Worm (Caenorhabditis elegans) whole organism, L1 larva: Measurements from ENCODE around the gene ZK418.5.

Experiments used
- C16A3.4 ChIP-seq: fragments of 150-350 bp; optimal IDR thresholded peaks from 2 replicates; lab custom pipeline; 2014; ENCODE audit warnings: missing biosample characterization, missing genetic modification characterization
- F16B12.6 ChIP-seq: fragments of 150-350 bp; optimal IDR thresholded peaks from 2 replicates; lab custom pipeline; 2014; ENCODE audit warnings: missing biosample characterization, missing genetic modification characterization
- Y116A8C.19 ChIP-seq: sonication (generic microtip); optimal IDR thresholded peaks from 2 replicates; lab custom pipeline; 2016; ENCODE audit warnings: missing compliant biosample characterization, missing genetic modification characterization, borderline replicate concordance
- aha-1 ChIP-seq: fragments of 150-350 bp; optimal IDR thresholded peaks from 2 replicates; lab custom pipeline; 2014; ENCODE audit warnings: missing biosample characterization, missing genetic modification characterization
- aly-2 ChIP-seq: fragments of 150-350 bp; optimal IDR thresholded peaks from 2 replicates; lab custom pipeline; 2014; ENCODE audit warnings: missing biosample characterization, missing genetic modification characterization
- ama-1 ChIP-seq: fragments of 150-350 bp; optimal IDR thresholded peaks from 2 replicates; lab custom pipeline; 2014
- blmp-1 ChIP-seq: fragments of 150-350 bp; optimal IDR thresholded peaks from 2 replicates; lab custom pipeline; 2014; ENCODE audit warnings: missing biosample characterization, missing genetic modification characterization
- ceh-82 ChIP-seq, 3 experiments: fragments of 150-350 bp in 1 of 3; sonication (generic microtip) in 2 of 3; optimal IDR thresholded peaks; 2 replicates each; lab custom pipeline; 2014 to 2017; ENCODE audit warnings: missing biosample characterization in 3 of 3, missing genetic modification characterization in 3 of 3
- ceh-88 ChIP-seq: fragments of 200-800 bp; sonication (Bioruptor generic); IDR thresholded peaks from 2 replicates; pipeline ENCODE4 v1.3.6; 2022; ENCODE audit warnings: missing genetic modification characterization, missing compliant biosample characterization
- dpl-1 ChIP-seq, 3 experiments: fragments of 150-350 bp in 2 of 3; sonication (generic microtip) in 1 of 3; optimal IDR thresholded peaks; 2 replicates each; lab custom pipeline; 2014 to 2017; ENCODE audit warnings: missing biosample characterization in 3 of 3, missing genetic modification characterization in 3 of 3, missing genetic modification reagents in 3 of 3
- efl-1 ChIP-seq, 4 experiments: fragments of 150-350 bp; optimal IDR thresholded peaks in 3 of 4; peaks in 1 of 4; 1 replicate in 1 of 4; 2 replicates in 3 of 4; lab custom pipeline; 2014; ENCODE audit warnings: missing biosample characterization in 2 of 4, missing genetic modification characterization in 2 of 4, missing genetic modification reagents in 2 of 4
- elt-2 ChIP-seq: sonication (generic microtip); optimal IDR thresholded peaks from 2 replicates; lab custom pipeline; 2016; ENCODE audit warnings: missing genetic modification characterization, mild to moderate bottlenecking, inconsistent platforms, missing compliant biosample characterization, missing genetic modification reagents
- elt-3 ChIP-seq, 6 experiments: fragments of 150-350 bp in 1 of 6; sonication (generic microtip); optimal IDR thresholded peaks; 2 replicates each; lab custom pipeline; 2017 to 2018; ENCODE audit warnings: missing biosample characterization in 6 of 6, missing genetic modification characterization in 6 of 6, inconsistent platforms in 1 of 6
- fkh-8 ChIP-seq: sonication (generic microtip); optimal IDR thresholded peaks from 2 replicates; lab custom pipeline; 2016; ENCODE audit warnings: mild to moderate bottlenecking, missing genetic modification characterization, missing compliant biosample characterization
- grh-1 ChIP-seq: fragments of 200-800 bp; sonication (Bioruptor generic); IDR thresholded peaks from 2 replicates; pipeline ENCODE4 v1.3.6; 2022; ENCODE audit warnings: missing genetic modification reagents, missing genetic modification characterization, missing compliant biosample characterization
- isw-1 ChIP-seq: fragments of 200-800 bp; sonication (Bioruptor generic); IDR thresholded peaks from 2 replicates; pipeline ENCODE4 v1.3.6; 2022; ENCODE audit warnings: missing genetic modification characterization, missing compliant biosample characterization
- lin-15B ChIP-seq: fragments of 150-350 bp; sonication (generic microtip); optimal IDR thresholded peaks from 3 replicates; lab custom pipeline; 2014; ENCODE audit warnings: missing biosample characterization, missing genetic modification characterization
- lin-35 ChIP-seq, 2 experiments: fragments of 150-350 bp; optimal IDR thresholded peaks; 2 replicates each; lab custom pipeline; 2014; ENCODE audit warnings: missing biosample characterization in 2 of 2, missing genetic modification characterization in 2 of 2, missing genetic modification reagents in 2 of 2
- lir-3 ChIP-seq: sonication (generic microtip); optimal IDR thresholded peaks from 2 replicates; lab custom pipeline; 2016; ENCODE audit warnings: mild to moderate bottlenecking, missing genetic modification characterization, moderate library complexity, missing compliant biosample characterization; ENCODE audit not compliant: poor library complexity
- lsy-2 ChIP-seq, 2 experiments: fragments of 150-350 bp; optimal IDR thresholded peaks; 2 replicates each; lab custom pipeline; 2014; ENCODE audit warnings: missing biosample characterization in 2 of 2, missing genetic modification characterization in 2 of 2
- mdl-1 ChIP-seq, 2 experiments: fragments of 150-350 bp; optimal IDR thresholded peaks; 2 replicates each; lab custom pipeline; 2014 to 2017; ENCODE audit warnings: missing biosample characterization in 2 of 2, missing genetic modification characterization in 2 of 2, inconsistent platforms in 1 of 2
- mef-2 ChIP-seq: fragments of 150-350 bp; optimal IDR thresholded peaks from 2 replicates; lab custom pipeline; 2014; ENCODE audit warnings: missing biosample characterization, missing genetic modification characterization
- mep-1 ChIP-seq: fragments of 150-350 bp; optimal IDR thresholded peaks from 2 replicates; lab custom pipeline; 2014; ENCODE audit warnings: missing biosample characterization, missing genetic modification characterization
- nhr-19 ChIP-seq: fragments of 200-800 bp; sonication (Bioruptor generic); conservative IDR thresholded peaks from 2 replicates; pipeline ENCODE4 v1.3.6; 2022; ENCODE audit warnings: missing genetic modification characterization, missing compliant biosample characterization
- nhr-20 ChIP-seq: sonication (generic microtip); optimal IDR thresholded peaks from 2 replicates; lab custom pipeline; 2016; ENCODE audit warnings: mild to moderate bottlenecking, missing genetic modification characterization, missing compliant biosample characterization
- nhr-28 ChIP-seq: fragments of 150-350 bp; optimal IDR thresholded peaks from 2 replicates; lab custom pipeline; 2014; ENCODE audit warnings: missing biosample characterization, missing genetic modification characterization
- nhr-47 ChIP-seq: sonication (generic microtip); optimal IDR thresholded peaks from 2 replicates; lab custom pipeline; 2016; ENCODE audit warnings: mild to moderate bottlenecking, missing genetic modification characterization, moderate library complexity, missing compliant biosample characterization
- nhr-71 ChIP-seq: sonication (generic microtip); optimal IDR thresholded peaks from 2 replicates; lab custom pipeline; 2016; ENCODE audit warnings: mild to moderate bottlenecking, missing genetic modification characterization, moderate library complexity, missing compliant biosample characterization
- nhr-76 ChIP-seq: sonication (generic microtip); optimal IDR thresholded peaks from 2 replicates; lab custom pipeline; 2017; ENCODE audit warnings: missing biosample characterization, missing genetic modification characterization
- nhr-84 ChIP-seq: sonication (generic microtip); optimal IDR thresholded peaks from 2 replicates; lab custom pipeline; 2017; ENCODE audit warnings: missing biosample characterization, missing genetic modification characterization
- nhr-85 ChIP-seq: sonication (generic microtip); peaks from one replicate; lab custom pipeline; 2016; ENCODE audit warnings: missing genetic modification characterization, inconsistent platforms, missing compliant biosample characterization
- pag-3 ChIP-seq: sonication (generic microtip); optimal IDR thresholded peaks from 2 replicates; lab custom pipeline; 2017; ENCODE audit warnings: missing genetic modification characterization, mild to moderate bottlenecking, missing compliant biosample characterization, antibody characterized with exemption, borderline replicate concordance; ENCODE audit not compliant: insufficient read depth
- rnt-1 ChIP-seq: sonication (generic microtip); optimal IDR thresholded peaks from 2 replicates; lab custom pipeline; 2016; ENCODE audit warnings: mild to moderate bottlenecking, missing genetic modification characterization, moderate library complexity, missing compliant biosample characterization
- skn-1 ChIP-seq: fragments of 150-350 bp; optimal IDR thresholded peaks from 2 replicates; lab custom pipeline; 2014; ENCODE audit warnings: missing biosample characterization, missing genetic modification characterization
- snpc-4 ChIP-seq: fragments of 150-350 bp; optimal IDR thresholded peaks from 2 replicates; lab custom pipeline; 2014; ENCODE audit warnings: missing biosample characterization, missing genetic modification characterization
- snu-23 ChIP-seq: sonication (generic microtip); optimal IDR thresholded peaks from 2 replicates; lab custom pipeline; 2016; ENCODE audit warnings: missing genetic modification characterization, missing compliant biosample characterization
- swsn-7 ChIP-seq: sonication (generic microtip); optimal IDR thresholded peaks from 2 replicates; lab custom pipeline; 2016; ENCODE audit warnings: missing genetic modification characterization, missing compliant biosample characterization
- unc-130 ChIP-seq: fragments of 150-350 bp; optimal IDR thresholded peaks from 2 replicates; lab custom pipeline; 2017; ENCODE audit warnings: missing biosample characterization, missing genetic modification characterization, inconsistent platforms
- unc-86 ChIP-seq: sonication (generic microtip); optimal IDR thresholded peaks from 2 replicates; lab custom pipeline; 2016; ENCODE audit warnings: missing genetic modification characterization, missing compliant biosample characterization
- xbp-1 ChIP-seq: sonication (generic microtip); optimal IDR thresholded peaks from 2 replicates; lab custom pipeline; 2016; ENCODE audit warnings: missing genetic modification characterization, missing compliant biosample characterization
- zip-4 ChIP-seq: fragments of 200-800 bp; sonication (Bioruptor generic); optimal IDR thresholded peaks from 2 replicates; lab custom pipeline; 2018; ENCODE audit warnings: mild to moderate bottlenecking, missing genetic modification characterization, moderate library complexity, missing compliant biosample characterization

Gene ZK418.5

DNA sequence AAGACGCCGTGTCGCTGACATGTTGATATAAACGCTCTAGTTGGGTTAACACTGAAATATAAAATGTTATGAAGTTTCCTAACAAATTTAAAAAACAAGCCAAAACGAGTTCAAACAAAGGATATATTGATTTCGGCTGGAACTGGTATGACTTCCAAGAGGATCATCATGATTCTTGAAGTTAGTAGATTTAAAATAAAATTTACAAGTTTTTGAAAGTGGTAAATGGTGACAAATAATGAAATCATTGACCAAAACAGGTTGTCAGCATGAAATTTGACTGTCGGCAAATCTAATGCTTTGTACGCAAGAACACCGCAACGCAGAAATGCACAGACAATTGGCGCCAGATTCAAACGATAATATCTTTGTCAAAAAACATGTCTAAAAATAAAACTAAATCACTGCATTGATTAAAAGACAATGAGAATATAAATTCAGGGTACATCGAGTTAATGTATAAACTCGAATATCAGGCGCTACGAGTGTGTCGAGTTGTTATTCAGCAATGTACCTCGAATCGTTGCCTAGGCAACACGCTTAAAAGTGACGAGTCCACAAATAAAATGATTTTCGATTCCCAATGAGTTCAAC, 5.0 kb downstream of the ZK418.5 start, which contains the start of the genes ubc-18 and R01H2.8:
Gene ubc-18, minus strand, starts transcription at position 51 of the 594 bp plus-strand sequence.
Gene R01H2.8, plus strand, starts transcription at position 544 of the 594 bp plus-strand sequence.
- TF ChIP-seq aly-2 (tag; lab: Kevin White, UChicago): peak; percentile 2
- no peak for TF ChIP-seq Y116A8C.19 (tag; lab: Kevin White, UChicago)
- TF ChIP-seq efl-1 (optimal IDR thresholded peaks at IDR 0.05; lab: Kevin White, UChicago): peak; percentile 90 to 94
- peak; percentile 93 to 99 for TF ChIP-seq efl-1 (GFP tag; optimal IDR thresholded peaks at IDR 0.05 in 1 of 2; lab: Kevin White, UChicago)
- peak; percentile 46 for TF ChIP-seq C16A3.4 (tag; lab: Kevin White, UChicago)
- no peak for TF ChIP-seq grh-1 (GFP tag; lab: Robert Waterston, UW)
- peak; percentile 51 to 79 for TF ChIP-seq lsy-2 (tag; optimal IDR thresholded peaks at IDR 0.05; lab: Kevin White, UChicago)
- TF ChIP-seq mdl-1 (tag; optimal IDR thresholded peaks at IDR 0.05; lab: Kevin White, UChicago): peak in 1 of 2 experiments; percentile 38
- peak; percentile 89 to 95 (median 94) for TF ChIP-seq dpl-1 (GFP tag; optimal IDR thresholded peaks at IDR 0.05; lab: Kevin White, UChicago)
- TF ChIP-seq skn-1 (tag; lab: Kevin White, UChicago): peak; percentile 75
- peak; percentile 62 for TF ChIP-seq mep-1 (tag; lab: Kevin White, UChicago)
- TF ChIP-seq ceh-82 (tag; optimal IDR thresholded peaks at IDR 0.05; lab: Kevin White, UChicago): peak in 1 of 3 experiments; percentile 51
- no peak for TF ChIP-seq nhr-76 (tag; lab: Kevin White, UChicago)
- peak; percentile 23 for TF ChIP-seq blmp-1 (tag; lab: Kevin White, UChicago)
- no peak for TF ChIP-seq pag-3
- TF ChIP-seq rnt-1 (tag; lab: Kevin White, UChicago): peak; percentile 47
- no peak for TF ChIP-seq elt-2 (tag; lab: Kevin White, UChicago)
- TF ChIP-seq ceh-88 (GFP tag; lab: Robert Waterston, UW): no peak
- peak; percentile 57 for TF ChIP-seq nhr-47
- TF ChIP-seq nhr-28 (tag; lab: Kevin White, UChicago): no peak
- TF ChIP-seq snpc-4 (tag; lab: Kevin White, UChicago): no peak
- TF ChIP-seq nhr-71: peak; percentile 61
- TF ChIP-seq swsn-7 (tag; lab: Kevin White, UChicago): peak; percentile 32
- no peak for TF ChIP-seq isw-1 (GFP tag; lab: Robert Waterston, UW)
- no peak for TF ChIP-seq unc-86 (tag; lab: Kevin White, UChicago)
- TF ChIP-seq xbp-1 (tag; lab: Kevin White, UChicago): peak; percentile 42
- peak; percentile 34 for TF ChIP-seq fkh-8
- peak; percentile 88 for TF ChIP-seq F16B12.6 (tag; lab: Kevin White, UChicago)
- TF ChIP-seq lin-15B (tag; lab: Kevin White, UChicago): no peak
- TF ChIP-seq nhr-85 (tag; lab: Kevin White, UChicago): peak; percentile 57
- peak; percentile 27; the same call in 1 of the 2 replicates for TF ChIP-seq nhr-19
- TF ChIP-seq lir-3: peak; percentile 11
- peak in 1 of 6 experiments; percentile 33 for TF ChIP-seq elt-3 (tag; optimal IDR thresholded peaks at IDR 0.05; lab: Kevin White, UChicago)
- TF ChIP-seq snu-23 (GFP tag; lab: Kevin White, UChicago): peak; percentile 68
- peak; percentile 93 to 97 for TF ChIP-seq lin-35 (GFP tag; optimal IDR thresholded peaks at IDR 0.05; lab: Kevin White, UChicago)
- peak; percentile 41 for TF ChIP-seq nhr-20 (tag; lab: Kevin White, UChicago)
- no peak for TF ChIP-seq nhr-84
- TF ChIP-seq unc-130: peak; percentile 45
- no peak for TF ChIP-seq aha-1 (tag; lab: Kevin White, UChicago)
- no peak for TF ChIP-seq mef-2 (tag; lab: Kevin White, UChicago)
- no peak for TF ChIP-seq zip-4 (GFP tag; lab: Kevin White, UChicago)

DNA sequence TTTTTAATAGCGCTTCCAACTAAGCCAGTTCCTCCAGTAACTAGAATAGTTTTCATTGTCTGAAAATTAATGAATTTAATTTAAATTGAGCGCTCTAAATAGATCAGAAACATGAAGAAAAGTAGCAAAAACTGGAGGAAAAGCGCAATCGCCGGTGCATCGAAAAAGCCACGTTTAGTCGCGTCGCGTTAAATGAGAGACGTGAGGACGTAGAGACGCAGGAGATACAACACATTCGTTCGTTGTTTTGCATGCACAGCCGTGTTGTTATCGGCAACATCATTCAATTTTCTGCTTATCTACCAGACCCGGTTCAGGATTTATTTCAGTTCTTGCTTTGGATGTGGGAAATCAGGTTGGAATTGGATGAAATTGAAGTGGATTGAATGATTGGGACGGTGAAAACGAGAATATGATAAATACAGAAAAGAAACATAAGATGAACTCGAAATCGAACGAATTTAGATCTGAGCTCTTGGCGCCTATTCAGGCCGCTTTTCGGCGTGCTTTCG, 6.2 kb downstream of the ZK418.5 start, which contains the start of gene ger-1:
Gene ger-1, minus strand, starts transcription at position 93 of the 512 bp plus-strand sequence.
- no peak for TF ChIP-seq efl-1 (optimal IDR thresholded peaks at IDR 0.05; lab: Kevin White, UChicago)
- TF ChIP-seq efl-1 (GFP tag; optimal IDR thresholded peaks at IDR 0.05 in 1 of 2; lab: Kevin White, UChicago): peak in 1 of 2 experiments; percentile 93
- TF ChIP-seq dpl-1 (GFP tag; optimal IDR thresholded peaks at IDR 0.05; lab: Kevin White, UChicago): peak in 1 of 3 experiments; percentile 3
- TF ChIP-seq lin-35 (GFP tag; optimal IDR thresholded peaks at IDR 0.05; lab: Kevin White, UChicago): peak in 1 of 2 experiments; percentile 13
- TF ChIP-seq ama-1 (lab: Kevin White, UChicago): no peak
